Worm (Caenorhabditis elegans) whole organism, L4 larva: ENCODE results near the gene scl-12.

Experiments
- F26F4.8 ChIP-seq: fragments of 200-800 bp; sonication (Bioruptor generic); conservative IDR thresholded peaks from 2 replicates; pipeline ENCODE4 v1.3.6; 2022; ENCODE audit warnings: missing genetic modification characterization, missing compliant biosample characterization
- T20F7.1 ChIP-seq: fragments of 200-800 bp; sonication (Bioruptor generic); optimal IDR thresholded peaks from 2 replicates; lab custom pipeline; 2018; ENCODE audit warnings: mild to moderate bottlenecking, missing genetic modification characterization, missing compliant biosample characterization
- Y48G9A.11 ChIP-seq: fragments of 200-800 bp; sonication (Bioruptor generic); IDR thresholded peaks from 2 replicates; pipeline ENCODE4 v1.3.6; 2022; ENCODE audit warnings: missing genetic modification reagents, missing genetic modification characterization, missing compliant biosample characterization
- ZK337.2 ChIP-seq: fragments of 200-800 bp; sonication (Bioruptor generic); IDR thresholded peaks from 2 replicates; pipeline ENCODE4 v1.3.6; 2022; ENCODE audit warnings: missing genetic modification reagents, missing genetic modification characterization, missing compliant biosample characterization
- ZK546.5 ChIP-seq, 2 experiments: sonication (generic microtip); optimal IDR thresholded peaks; 2 replicates each; lab custom pipeline; 2017; ENCODE audit warnings: missing biosample characterization in 2 of 2, missing genetic modification characterization in 2 of 2
- ama-1 ChIP-seq: fragments of 150-350 bp; optimal IDR thresholded peaks from 2 replicates; lab custom pipeline; 2014; ENCODE audit warnings: inconsistent platforms, mixed read lengths
- attf-4 ChIP-seq: sonication (generic microtip); optimal IDR thresholded peaks from 3 replicates; lab custom pipeline; 2017; ENCODE audit warnings: missing biosample characterization, missing genetic modification characterization
- ceh-32 ChIP-seq: sonication (generic microtip); optimal IDR thresholded peaks from 2 replicates; lab custom pipeline; 2016; ENCODE audit warnings: mild to moderate bottlenecking, missing genetic modification characterization, missing compliant biosample characterization; ENCODE audit not compliant: poor library complexity
- dmd-6 ChIP-seq: fragments of 200-800 bp; sonication (Bioruptor generic); IDR thresholded peaks from 2 replicates; pipeline ENCODE4 v1.3.6; 2022; ENCODE audit warnings: missing genetic modification reagents, missing genetic modification characterization, missing compliant biosample characterization
- dmd-8 ChIP-seq: fragments of 200-800 bp; sonication (Bioruptor generic); IDR thresholded peaks from 2 replicates; pipeline ENCODE4 v1.3.6; 2022; ENCODE audit warnings: missing genetic modification characterization, missing compliant biosample characterization
- dmd-9 ChIP-seq: fragments of 200-800 bp; sonication (Bioruptor generic); IDR thresholded peaks from 2 replicates; pipeline ENCODE4 v1.3.6; 2022; ENCODE audit warnings: missing genetic modification reagents, missing genetic modification characterization, missing compliant biosample characterization
- duxl-1 ChIP-seq: sonication (generic microtip); optimal IDR thresholded peaks from 2 replicates; lab custom pipeline; 2016; ENCODE audit warnings: mild to moderate bottlenecking, missing genetic modification characterization, moderate library complexity, missing compliant biosample characterization; ENCODE audit not compliant: poor library complexity
- hlh-30 ChIP-seq: sonication (generic microtip); optimal IDR thresholded peaks from 2 replicates; lab custom pipeline; 2017; ENCODE audit warnings: antibody characterized with exemption, mild to moderate bottlenecking, missing genetic modification characterization, missing compliant biosample characterization; ENCODE audit not compliant: insufficient read depth
- jun-1 ChIP-seq: fragments of 150-350 bp; optimal IDR thresholded peaks from 2 replicates; lab custom pipeline; 2014; ENCODE audit warnings: missing biosample characterization, missing genetic modification reagents, missing genetic modification characterization
- lim-7 ChIP-seq: fragments of 200-800 bp; sonication (Bioruptor generic); IDR thresholded peaks from 2 replicates; pipeline ENCODE4 v1.3.6; 2022; ENCODE audit warnings: missing genetic modification characterization, missing compliant biosample characterization
- lin-1 ChIP-seq: fragments of 200-800 bp; sonication (Bioruptor generic); IDR thresholded peaks from 2 replicates; pipeline ENCODE4 v1.3.6; 2022; ENCODE audit warnings: missing genetic modification reagents, missing genetic modification characterization, missing compliant biosample characterization
- lin-13 ChIP-seq: fragments of 150-350 bp; optimal IDR thresholded peaks from 2 replicates; lab custom pipeline; 2014; ENCODE audit warnings: missing biosample characterization, missing genetic modification reagents, missing genetic modification characterization
- lir-3 ChIP-seq: sonication (generic microtip); optimal IDR thresholded peaks from 2 replicates; lab custom pipeline; 2016; ENCODE audit warnings: mild to moderate bottlenecking, missing genetic modification characterization, missing compliant biosample characterization
- mdl-1 ChIP-seq, 2 experiments: fragments of 150-350 bp in 1 of 2; sonication (generic microtip) in 1 of 2; optimal IDR thresholded peaks; 2 replicates each; lab custom pipeline; 2014 to 2017; ENCODE audit warnings: missing biosample characterization in 2 of 2, missing genetic modification characterization in 2 of 2
- mes-2 ChIP-seq: sonication (generic microtip); optimal IDR thresholded peaks from 2 replicates; lab custom pipeline; 2016; ENCODE audit warnings: missing genotype, mild to moderate bottlenecking, missing genetic modification characterization, missing compliant biosample characterization; ENCODE audit not compliant: poor library complexity, severe bottlenecking
- nhr-102 ChIP-seq: sonication (generic microtip); optimal IDR thresholded peaks from 2 replicates; lab custom pipeline; 2016; ENCODE audit warnings: mild to moderate bottlenecking, missing genetic modification characterization, moderate library complexity, missing compliant biosample characterization
- nhr-11 ChIP-seq: fragments of 150-350 bp; optimal IDR thresholded peaks from 2 replicates; lab custom pipeline; 2014; ENCODE audit warnings: missing biosample characterization, missing genetic modification characterization
- nhr-28 ChIP-seq: fragments of 150-350 bp; optimal IDR thresholded peaks from 2 replicates; lab custom pipeline; 2014; ENCODE audit warnings: missing biosample characterization, missing genetic modification characterization
- nhr-76 ChIP-seq: fragments of 150-350 bp; optimal IDR thresholded peaks from 2 replicates; lab custom pipeline; 2014; ENCODE audit warnings: missing biosample characterization, missing genetic modification characterization
- nhr-77 ChIP-seq: fragments of 150-350 bp; optimal IDR thresholded peaks from 2 replicates; lab custom pipeline; 2014; ENCODE audit warnings: missing biosample characterization, missing genetic modification characterization
- pqm-1 ChIP-seq: sonication (generic microtip); optimal IDR thresholded peaks from 2 replicates; lab custom pipeline; 2017; ENCODE audit warnings: missing biosample characterization, missing genetic modification characterization
- rbr-2 ChIP-seq: sonication (generic microtip); optimal IDR thresholded peaks from 2 replicates; lab custom pipeline; 2016; ENCODE audit warnings: missing genotype, missing genetic modification characterization, missing compliant biosample characterization
- snpc-4 ChIP-seq: fragments of 150-350 bp; optimal IDR thresholded peaks from 2 replicates; lab custom pipeline; 2014; ENCODE audit warnings: missing biosample characterization, missing genetic modification characterization
- unc-39 ChIP-seq: sonication (generic microtip); optimal IDR thresholded peaks from 2 replicates; lab custom pipeline; 2017; ENCODE audit warnings: missing biosample characterization, missing genetic modification characterization
- unc-62 ChIP-seq, 3 experiments: fragments of 150-350 bp in 1 of 3; sonication (generic microtip); optimal IDR thresholded peaks in 2 of 3; peaks in 1 of 3; 1 replicate in 1 of 3; 2 replicates in 2 of 3; lab custom pipeline; 2014 to 2017; ENCODE audit warnings: missing biosample characterization in 3 of 3, missing genetic modification characterization in 3 of 3, missing genetic modification reagents in 3 of 3, missing genotype in 1 of 3

Gene scl-12

ce11 chrV:3841462-3841861, 29.1 kb downstream of the scl-12 start:
- TF ChIP-seq dmd-6, result peak; percentile 63
- TF ChIP-seq nhr-102 (tag; lab: Kevin White, UChicago), result peak; percentile 60
- TF ChIP-seq unc-39 (tag; lab: Kevin White, UChicago), result no peak
- peak; percentile 18 for TF ChIP-seq pqm-1 (tag; lab: Kevin White, UChicago)
- peak; percentile 70 for TF ChIP-seq duxl-1
- TF ChIP-seq, all 104 proteins: peak for 4

DNA sequence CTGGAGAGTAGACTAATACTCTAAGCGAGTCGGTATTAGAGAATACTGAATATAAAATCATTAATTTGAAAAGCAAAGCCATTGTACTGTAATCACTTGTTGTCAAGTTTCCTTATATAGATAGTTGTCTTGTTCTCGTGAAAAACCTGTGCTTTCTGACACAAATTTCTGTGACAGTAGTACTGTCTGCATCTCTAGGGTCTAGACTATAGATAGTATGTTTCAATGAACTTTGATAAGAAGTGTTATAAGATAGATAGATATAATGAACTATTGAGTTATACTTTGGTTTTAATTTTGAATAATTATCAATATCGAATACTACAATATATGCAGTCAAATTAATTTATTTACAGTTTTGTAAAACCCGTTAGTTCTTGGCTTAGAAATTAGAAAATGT, 31.5 kb downstream of the scl-12 start, which contains the start of gene ugt-32:
ugt-32 (minus strand) TSS at position 82 of the 400 bp plus-strand sequence.
- TF ChIP-seq attf-4 (tag; lab: Kevin White, UChicago), result no peak
- TF ChIP-seq nhr-28 (tag; lab: Kevin White, UChicago), result peak; percentile 78
- TF ChIP-seq pqm-1 (tag; lab: Kevin White, UChicago), result peak; percentile 45

DNA sequence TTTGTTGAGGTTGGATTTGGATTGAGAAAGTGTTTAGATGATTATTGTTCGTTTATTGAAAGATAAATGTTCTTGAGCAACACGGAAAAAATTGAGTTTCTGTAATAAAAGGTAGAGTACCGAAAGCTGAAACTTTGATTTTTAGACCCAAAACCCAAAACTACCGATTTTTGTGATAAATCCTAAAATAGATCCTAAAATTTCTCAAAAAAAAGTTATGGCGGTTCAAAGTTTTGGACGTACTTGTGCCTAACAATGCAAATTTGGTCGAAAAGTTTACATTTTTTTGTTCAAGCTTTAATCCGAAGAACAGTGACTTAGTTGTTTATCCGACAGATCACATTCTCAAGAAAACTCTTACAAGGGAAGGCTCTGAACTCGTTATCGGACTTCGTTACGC, 34.9 kb downstream of the scl-12 start, which contains the start of gene nhr-185:
nhr-185 (minus strand) TSS at position 101 of the 400 bp plus-strand sequence.
- TF ChIP-seq F26F4.8, result no peak
- peak in 1 of 2 experiments; percentile 80 for TF ChIP-seq unc-62 (GFP tag; optimal IDR thresholded peaks at IDR 0.05 in 1 of 2; lab: Kevin White, UChicago)
- TF ChIP-seq unc-62 (tag; optimal IDR thresholded peaks at IDR 0.05; lab: Kevin White, UChicago), result no peak

DNA sequence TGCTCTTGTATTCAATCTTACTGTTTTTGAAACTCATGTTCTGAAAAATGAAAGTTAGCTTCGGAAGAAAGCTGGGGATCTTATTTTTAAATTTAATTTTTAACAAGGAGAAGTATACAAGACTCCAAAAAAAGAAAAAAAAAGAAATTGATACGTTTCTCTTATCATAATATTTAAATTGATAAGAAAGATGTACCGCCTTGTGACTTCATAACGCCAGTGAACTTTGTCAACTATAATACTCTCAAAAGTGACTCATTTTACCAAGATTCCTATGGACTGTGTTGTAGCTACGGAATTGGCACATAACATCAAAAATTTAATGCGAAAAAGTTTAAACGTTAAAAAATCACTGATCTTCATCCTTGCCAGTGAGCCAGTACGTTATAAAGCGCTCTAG, 39.4 kb downstream of the scl-12 start:
- TF ChIP-seq nhr-28 (tag; lab: Kevin White, UChicago) (peak; percentile 86), nhr-77 (peak; percentile 67), ZK546.5 (tag; optimal IDR thresholded peaks at IDR 0.05; lab: Kevin White, UChicago) (no peak), pqm-1 (tag; lab: Kevin White, UChicago) (peak; percentile 67), T20F7.1 (GFP tag; lab: Kevin White, UChicago) (peak; percentile 14), rbr-2 (tag; lab: Kevin White, UChicago) (no peak), hlh-30 (tag; lab: Kevin White, UChicago) (peak; percentile 1), dmd-6 (peak; percentile 80), lin-13 (GFP tag; lab: Kevin White, UChicago) (no peak), mdl-1 (tag; optimal IDR thresholded peaks at IDR 0.05; lab: Kevin White, UChicago) (no peak)

ce11 chrV:3854847-3855246, 42.5 kb downstream of the scl-12 start, which contains the start of gene nhr-186:
TSS of gene nhr-186 (minus strand) at chrV:3854947.
- no peak for TF ChIP-seq dmd-8
- no peak for TF ChIP-seq dmd-6
- TF ChIP-seq mes-2 (tag; lab: Kevin White, UChicago), result no peak
- TF ChIP-seq lim-7 (GFP tag; lab: Robert Waterston, UW), result no peak
- TF ChIP-seq ceh-32, result no peak
- TF ChIP-seq lin-1, result no peak
- TF ChIP-seq rbr-2 (tag; lab: Kevin White, UChicago), result no peak
- no peak for TF ChIP-seq mdl-1 (tag; optimal IDR thresholded peaks at IDR 0.05; lab: Kevin White, UChicago)
- TF ChIP-seq ama-1, result no peak
- no peak for TF ChIP-seq duxl-1
- TF ChIP-seq lir-3, result no peak
- TF ChIP-seq Y48G9A.11 (GFP tag; lab: Robert Waterston, UW), result no peak
- no peak for TF ChIP-seq nhr-76 (tag; lab: Kevin White, UChicago)
- TF ChIP-seq snpc-4 (tag; lab: Kevin White, UChicago), result no peak
- TF ChIP-seq ZK337.2 (GFP tag; lab: Robert Waterston, UW), result no peak
- no peak for TF ChIP-seq jun-1 (tag; lab: Kevin White, UChicago)
- no peak for TF ChIP-seq dmd-9 (GFP tag; lab: Robert Waterston, UW)

DNA sequence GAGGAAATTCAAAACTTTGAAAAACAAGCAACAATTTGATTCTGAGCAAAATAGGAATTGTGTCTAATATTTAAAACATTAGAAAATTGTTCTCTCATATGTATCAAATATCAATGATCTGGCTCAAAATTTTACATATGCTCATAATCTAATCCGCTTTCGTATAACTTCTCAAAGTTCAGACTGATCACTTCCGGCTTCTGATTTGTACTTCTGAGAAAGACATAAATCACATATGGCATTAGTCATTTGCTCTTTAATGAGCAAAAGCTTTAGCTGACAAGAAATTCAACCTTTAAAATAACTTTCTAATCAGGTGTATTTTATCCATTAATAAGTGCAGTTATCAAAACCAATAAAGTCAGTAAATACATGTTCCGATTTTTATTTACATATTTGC, 43.5 kb downstream of the scl-12 start:
- TF ChIP-seq nhr-11 (tag; lab: Kevin White, UChicago), result peak; percentile 8
- no peak for TF ChIP-seq T20F7.1 (GFP tag; lab: Kevin White, UChicago)
